Worm (Caenorhabditis elegans) whole organism, L2 larva: ENCODE results near the gene hint-3.
A peak's percentile ranks its signal among the peaks of the same experiment; 100 is the strongest.

Experiments used
- C34F6.9 ChIP-seq: fragments of 150-350 bp; optimal IDR thresholded peaks from 2 replicates; lab custom pipeline; 2014; ENCODE audit warnings: missing biosample characterization, missing genetic modification characterization
- R02D3.7 ChIP-seq: fragments of 150-350 bp; optimal IDR thresholded peaks from 2 replicates; lab custom pipeline; 2014; ENCODE audit warnings: missing biosample characterization, missing genetic modification characterization
- ZK546.5 ChIP-seq: sonication (generic microtip); optimal IDR thresholded peaks from 2 replicates; lab custom pipeline; 2017; ENCODE audit warnings: missing biosample characterization, missing genetic modification characterization
- aly-2 ChIP-seq: fragments of 150-350 bp; optimal IDR thresholded peaks from 2 replicates; lab custom pipeline; 2014; ENCODE audit warnings: missing biosample characterization, missing genetic modification characterization
- ama-1 ChIP-seq: fragments of 150-350 bp; optimal IDR thresholded peaks from 2 replicates; lab custom pipeline; 2018; ENCODE audit warnings: inconsistent platforms
- blmp-1 ChIP-seq: sonication (generic microtip); optimal IDR thresholded peaks from 2 replicates; lab custom pipeline; 2017; ENCODE audit warnings: missing genetic modification characterization, mild to moderate bottlenecking, missing compliant biosample characterization, antibody characterized with exemption, moderate library complexity; ENCODE audit not compliant: insufficient read depth
- ceh-82 ChIP-seq: fragments of 150-350 bp; optimal IDR thresholded peaks from 2 replicates; lab custom pipeline; 2014; ENCODE audit warnings: missing biosample characterization, missing genetic modification characterization
- crh-2 ChIP-seq: sonication (generic microtip); optimal IDR thresholded peaks from 2 replicates; lab custom pipeline; 2017; ENCODE audit warnings: missing biosample characterization, missing genetic modification characterization
- dmd-4 ChIP-seq: sonication (generic microtip); optimal IDR thresholded peaks from 2 replicates; lab custom pipeline; 2017; ENCODE audit warnings: missing biosample characterization, missing genetic modification characterization
- egl-27 ChIP-seq: sonication (generic microtip); optimal IDR thresholded peaks from 3 replicates; lab custom pipeline; 2017; ENCODE audit warnings: missing biosample characterization, missing genetic modification reagents, missing genetic modification characterization
- elt-1 ChIP-seq: fragments of 150-350 bp; optimal IDR thresholded peaks from 2 replicates; lab custom pipeline; 2014; ENCODE audit warnings: missing biosample characterization, missing genetic modification characterization
- elt-3 ChIP-seq: sonication (generic microtip); optimal IDR thresholded peaks from 2 replicates; lab custom pipeline; 2017; ENCODE audit warnings: missing biosample characterization, missing genetic modification characterization
- fos-1 ChIP-seq: fragments of 150-350 bp; optimal IDR thresholded peaks from 2 replicates; lab custom pipeline; 2014; ENCODE audit warnings: missing biosample characterization, missing genetic modification characterization
- gmeb-1 ChIP-seq: fragments of 150-350 bp; optimal IDR thresholded peaks from 2 replicates; lab custom pipeline; 2014; ENCODE audit warnings: missing biosample characterization, missing genetic modification characterization
- lin-11 ChIP-seq: fragments of 150-350 bp; sonication (generic microtip); optimal IDR thresholded peaks from 2 replicates; lab custom pipeline; 2014; ENCODE audit warnings: missing biosample characterization, missing genetic modification characterization, inconsistent platforms, mixed read lengths
- lin-39 ChIP-seq: fragments of 150-350 bp; optimal IDR thresholded peaks from 2 replicates; lab custom pipeline; 2014; ENCODE audit warnings: missing biosample characterization, missing genetic modification reagents, missing genetic modification characterization
- lsy-2 ChIP-seq, 2 experiments: fragments of 150-350 bp in 1 of 2; sonication (generic microtip) in 1 of 2; optimal IDR thresholded peaks; 2 replicates each; lab custom pipeline; 2014 to 2017; ENCODE audit warnings: missing biosample characterization in 2 of 2, missing genetic modification characterization in 2 of 2
- mab-5 ChIP-seq: fragments of 150-350 bp; optimal IDR thresholded peaks from 2 replicates; lab custom pipeline; 2014; ENCODE audit warnings: missing biosample characterization, missing genetic modification characterization
- mdl-1 ChIP-seq, 2 experiments: fragments of 150-350 bp in 1 of 2; sonication (generic microtip) in 1 of 2; optimal IDR thresholded peaks; 2 replicates each; lab custom pipeline; 2017; ENCODE audit warnings: missing biosample characterization in 2 of 2, missing genetic modification characterization in 2 of 2
- nhr-10 ChIP-seq: sonication (generic microtip); optimal IDR thresholded peaks from 2 replicates; lab custom pipeline; 2017; ENCODE audit warnings: missing biosample characterization, missing genetic modification characterization
- nhr-12 ChIP-seq: fragments of 150-350 bp; optimal IDR thresholded peaks from 2 replicates; lab custom pipeline; 2014; ENCODE audit warnings: missing biosample characterization, missing genetic modification characterization
- nhr-129 ChIP-seq: fragments of 150-350 bp; optimal IDR thresholded peaks from 2 replicates; lab custom pipeline; 2014; ENCODE audit warnings: missing biosample characterization, missing genetic modification characterization
- nhr-23 ChIP-seq: fragments of 150-350 bp; optimal IDR thresholded peaks from 2 replicates; lab custom pipeline; 2014; ENCODE audit warnings: missing biosample characterization, missing genetic modification reagents, missing genetic modification characterization
- nhr-237 ChIP-seq: fragments of 150-350 bp; optimal IDR thresholded peaks from 2 replicates; lab custom pipeline; 2014; ENCODE audit warnings: missing biosample characterization, missing genetic modification characterization
- nhr-25 ChIP-seq: fragments of 150-350 bp; sonication (generic microtip); optimal IDR thresholded peaks from 3 replicates; lab custom pipeline; 2014; ENCODE audit warnings: missing biosample characterization, missing genetic modification characterization
- nhr-6 ChIP-seq: fragments of 150-350 bp; optimal IDR thresholded peaks from 2 replicates; lab custom pipeline; 2014; ENCODE audit warnings: missing biosample characterization, missing genetic modification characterization
- nhr-77 ChIP-seq: fragments of 150-350 bp; optimal IDR thresholded peaks from 2 replicates; lab custom pipeline; 2014; ENCODE audit warnings: missing biosample characterization, missing genetic modification characterization
- peb-1 ChIP-seq: fragments of 150-350 bp; optimal IDR thresholded peaks from 2 replicates; lab custom pipeline; 2014; ENCODE audit warnings: missing biosample characterization, missing genetic modification characterization
- sem-4 ChIP-seq: fragments of 150-350 bp; optimal IDR thresholded peaks from 2 replicates; lab custom pipeline; 2014; ENCODE audit warnings: missing biosample characterization, missing genetic modification reagents, missing genetic modification characterization
- skn-1 ChIP-seq: sonication (generic microtip); optimal IDR thresholded peaks from 2 replicates; lab custom pipeline; 2017; ENCODE audit warnings: missing biosample characterization, missing genetic modification characterization
- sma-3 ChIP-seq: sonication (generic microtip); optimal IDR thresholded peaks from 2 replicates; lab custom pipeline; 2016; ENCODE audit warnings: missing genetic modification reagents, missing genetic modification characterization, missing compliant biosample characterization
- sma-9 ChIP-seq, 2 experiments: fragments of 150-350 bp in 1 of 2; sonication (generic microtip) in 1 of 2; optimal IDR thresholded peaks; 2 replicates each; lab custom pipeline; 2014 to 2016; ENCODE audit warnings: missing genetic modification characterization in 2 of 2, mild to moderate bottlenecking in 1 of 2, missing biosample characterization in 1 of 2, missing compliant biosample characterization in 1 of 2, missing genetic modification reagents in 1 of 2, moderate library complexity in 1 of 2
- snpc-4 ChIP-seq: fragments of 150-350 bp; optimal IDR thresholded peaks from 2 replicates; lab custom pipeline; 2014; ENCODE audit warnings: missing biosample characterization, missing genetic modification characterization
- unc-39 ChIP-seq: fragments of 150-350 bp; optimal IDR thresholded peaks from 2 replicates; lab custom pipeline; 2014; ENCODE audit warnings: missing biosample characterization, missing genetic modification characterization
- unc-55 ChIP-seq: fragments of 150-350 bp; sonication (generic microtip); optimal IDR thresholded peaks from 3 replicates; lab custom pipeline; 2014; ENCODE audit warnings: missing biosample characterization, missing genetic modification reagents, missing genetic modification characterization
- unc-62 ChIP-seq: fragments of 150-350 bp; optimal IDR thresholded peaks from 2 replicates; lab custom pipeline; 2014; ENCODE audit warnings: missing biosample characterization, missing genetic modification reagents, missing genetic modification characterization
- ztf-1 ChIP-seq: fragments of 200-800 bp; sonication (Bioruptor generic); conservative IDR thresholded peaks from 2 replicates; pipeline ENCODE4 v1.3.6; 2022; ENCODE audit warnings: missing genetic modification characterization, missing compliant biosample characterization
- ztf-11 ChIP-seq: sonication (generic microtip); optimal IDR thresholded peaks from 2 replicates; lab custom pipeline; 2017; ENCODE audit warnings: missing biosample characterization, missing genetic modification characterization
- ztf-4 ChIP-seq: fragments of 150-350 bp; optimal IDR thresholded peaks from 2 replicates; lab custom pipeline; 2014; ENCODE audit warnings: missing biosample characterization, missing genetic modification characterization

The hint-3 gene

DNA sequence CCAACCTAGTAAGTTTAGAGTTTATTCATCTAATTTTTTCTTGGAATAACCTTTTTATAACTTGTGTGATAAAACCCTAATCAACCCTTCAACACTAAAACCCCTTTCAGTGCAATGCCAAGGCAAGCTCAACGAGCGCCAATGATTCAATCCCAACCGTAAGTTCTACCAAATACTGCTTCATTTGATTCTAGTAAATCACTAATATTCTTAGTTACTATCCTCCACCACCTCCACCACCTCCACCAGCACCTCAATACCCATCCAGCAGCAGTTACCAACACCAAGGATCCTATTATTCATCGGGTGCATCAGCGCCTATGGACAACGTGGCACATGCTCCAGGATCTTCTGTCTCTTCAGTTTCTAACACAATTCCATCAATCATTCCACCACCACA is 25.6 kb downstream of the hint-3 start:
- TF ChIP-seq elt-1 (no peak), lin-11 (tag; lab: Kevin White, UChicago) (no peak), lin-39 (no peak), crh-2 (tag; lab: Kevin White, UChicago) (no peak), snpc-4 (no peak), lsy-2 (tag; optimal IDR thresholded peaks at IDR 0.05; lab: Kevin White, UChicago) (no peak)

DNA sequence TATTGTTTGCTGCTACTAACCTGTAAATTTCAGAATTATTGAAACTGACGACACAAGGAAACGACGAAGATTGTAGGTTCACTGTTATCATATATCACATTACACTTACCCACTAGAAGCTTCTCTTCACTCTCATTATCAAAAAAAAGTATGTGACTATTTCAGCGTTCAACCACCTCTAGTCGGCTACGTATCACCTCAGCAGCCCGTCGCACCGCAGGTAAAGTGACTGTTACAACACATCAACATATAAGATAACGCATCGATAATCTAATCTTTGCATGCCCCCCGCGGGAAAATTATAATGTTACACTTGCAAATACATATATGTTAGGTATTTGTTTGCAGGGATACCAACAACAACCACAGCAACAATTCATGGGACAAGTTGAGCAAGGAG is 26.4 kb downstream of the hint-3 start:
- no peak for TF ChIP-seq nhr-237 (tag; lab: Kevin White, UChicago)
- TF ChIP-seq snpc-4, result no peak
- TF ChIP-seq nhr-25 (tag; lab: Kevin White, UChicago), result no peak
- peak; percentile 82 for TF ChIP-seq fos-1
- TF ChIP-seq crh-2 (tag; lab: Kevin White, UChicago), result no peak
- TF ChIP-seq sma-9 (GFP tag; optimal IDR thresholded peaks at IDR 0.05; lab: Kevin White, UChicago), result peak; percentile 4
- no peak for TF ChIP-seq sma-9 (tag; optimal IDR thresholded peaks at IDR 0.05; lab: Kevin White, UChicago)
- TF ChIP-seq lsy-2 (tag; optimal IDR thresholded peaks at IDR 0.05; lab: Kevin White, UChicago), result no peak

DNA sequence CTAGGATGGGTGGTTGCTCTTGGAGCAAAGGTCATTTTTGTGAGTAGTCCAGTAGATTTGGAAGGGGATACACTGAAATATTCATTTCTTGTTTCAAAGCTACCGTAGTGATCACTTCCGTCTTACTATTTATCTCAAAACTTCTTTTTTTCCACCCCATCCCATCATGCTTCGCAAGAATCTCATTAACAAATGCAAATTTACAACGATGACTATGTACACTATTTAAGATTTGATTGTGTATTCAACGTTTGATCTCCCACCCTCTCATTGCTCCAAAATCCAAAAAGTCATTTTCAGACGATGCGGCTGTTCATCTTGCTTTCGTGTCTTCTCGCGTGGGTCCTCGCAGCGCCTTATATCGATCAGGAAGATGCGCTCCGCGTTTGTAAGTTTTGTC is 32.8 kb downstream of the hint-3 start, which contains the start of gene flp-21:
flp-21 (plus strand) TSS at position 301 of the 400 bp plus-strand sequence.
- no peak for TF ChIP-seq nhr-6 (tag; lab: Kevin White, UChicago)
- no peak for TF ChIP-seq unc-62 (GFP tag; lab: Kevin White, UChicago)
- no peak for TF ChIP-seq nhr-77 (tag; lab: Kevin White, UChicago)
- TF ChIP-seq mdl-1 (tag; optimal IDR thresholded peaks at IDR 0.05; lab: Kevin White, UChicago), result no peak
- TF ChIP-seq sem-4 (tag; lab: Kevin White, UChicago), result no peak
- no peak for TF ChIP-seq unc-39 (tag; lab: Kevin White, UChicago)
- no peak for TF ChIP-seq skn-1 (tag; lab: Kevin White, UChicago)
- TF ChIP-seq gmeb-1 (tag; lab: Kevin White, UChicago), result no peak
- no peak for TF ChIP-seq ZK546.5 (tag; lab: Kevin White, UChicago)
- no peak for TF ChIP-seq ztf-4
- no peak for TF ChIP-seq ztf-1

DNA sequence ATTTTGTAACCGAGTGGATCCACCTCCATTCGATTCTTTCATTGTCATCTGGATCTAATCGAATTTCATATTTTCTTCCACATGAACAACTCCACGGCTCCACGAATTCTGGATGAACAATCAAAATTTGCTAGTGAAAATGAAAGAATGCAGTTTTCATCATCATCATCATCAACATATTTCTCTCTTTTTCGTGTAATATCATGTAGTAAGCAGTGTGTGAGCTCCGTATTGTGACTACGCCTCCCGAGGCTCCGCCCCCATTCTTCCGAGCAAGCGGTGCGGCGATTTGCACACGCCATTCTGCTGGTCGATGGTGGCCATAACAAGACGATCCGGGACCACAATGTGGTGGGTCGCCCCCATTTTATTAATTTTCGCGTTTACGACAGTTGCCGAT is 37.8 kb downstream of the hint-3 start, which contains the start of gene ZK742.7:
ZK742.7 (plus strand) TSS at position 301 of the 400 bp plus-strand sequence.
- TF ChIP-seq nhr-12, result no peak
- no peak for TF ChIP-seq gmeb-1 (tag; lab: Kevin White, UChicago)
- TF ChIP-seq fos-1, result no peak
- no peak for TF ChIP-seq peb-1
- TF ChIP-seq ztf-11 (tag; lab: Kevin White, UChicago), result no peak
- no peak for TF ChIP-seq R02D3.7 (tag; lab: Kevin White, UChicago)

ce11 chrV:7803563-7803962 is 43.3 kb downstream of the hint-3 start:
- TF ChIP-seq blmp-1 (tag; lab: Kevin White, UChicago) (no peak), lin-11 (tag; lab: Kevin White, UChicago) (no peak), nhr-25 (tag; lab: Kevin White, UChicago) (no peak), ztf-4 (no peak), unc-39 (tag; lab: Kevin White, UChicago) (no peak)

DNA sequence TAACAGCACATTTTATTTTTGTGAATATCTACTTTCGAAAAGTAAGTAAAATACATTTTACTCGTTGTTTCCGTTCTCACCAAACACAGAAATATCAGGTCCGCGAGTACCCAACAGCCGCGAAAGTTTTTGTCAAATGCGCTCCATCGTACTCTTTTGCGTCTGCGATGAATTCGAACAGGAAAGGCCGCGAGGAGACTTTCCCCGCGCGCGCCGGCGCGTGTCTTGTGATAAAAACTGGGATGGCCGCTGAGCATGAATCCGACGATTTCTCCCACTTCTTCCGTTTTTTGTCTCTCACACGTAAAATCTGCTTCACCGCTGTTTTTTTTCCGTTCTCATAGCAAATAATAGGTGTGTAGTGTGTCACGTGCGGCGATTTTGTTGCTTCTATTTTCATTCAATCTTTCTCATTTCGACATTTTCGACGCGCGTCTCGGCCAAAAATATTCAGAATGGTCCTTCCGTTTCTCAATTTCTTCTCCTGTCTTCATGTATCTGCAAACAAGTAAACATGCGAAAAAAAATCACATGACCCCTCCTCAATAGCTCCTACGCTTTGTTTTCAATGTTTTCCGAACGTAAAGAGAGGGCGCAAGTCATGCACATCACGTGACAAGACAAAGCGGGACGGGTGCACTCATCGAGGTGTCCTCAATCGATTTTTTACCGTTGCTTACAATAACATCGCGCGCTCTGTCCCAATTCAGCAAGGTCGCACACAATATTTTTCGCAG is 44.0 kb downstream of the hint-3 start, which contains the start of gene uvs-1:
uvs-1 (minus strand) TSS at position 145 of the 737 bp plus-strand sequence.
- TF ChIP-seq ceh-82 (tag; lab: Kevin White, UChicago) (no peak), elt-1 (no peak), ztf-4 (no peak), unc-55 (peak; percentile 69), egl-27 (tag; lab: Kevin White, UChicago) (no peak), fos-1 (peak; percentile 45), sma-3 (GFP tag; lab: Kevin White, UChicago) (peak; percentile 37), skn-1 (tag; lab: Kevin White, UChicago) (no peak), nhr-129 (tag; lab: Kevin White, UChicago) (peak; percentile 73), nhr-10 (tag; lab: Kevin White, UChicago) (no peak), ama-1 (lab: Kevin White, UChicago) (no peak), R02D3.7 (tag; lab: Kevin White, UChicago) (no peak), nhr-12 (no peak), mdl-1 (tag; optimal IDR thresholded peaks at IDR 0.05; lab: Kevin White, UChicago) (no peak), nhr-237 (tag; lab: Kevin White, UChicago) (no peak), lsy-2 (tag; optimal IDR thresholded peaks at IDR 0.05; lab: Kevin White, UChicago) (peak in 1 of 2 experiments; percentile 19), dmd-4 (tag; lab: Kevin White, UChicago) (no peak), aly-2 (tag; lab: Kevin White, UChicago) (no peak), gmeb-1 (tag; lab: Kevin White, UChicago) (peak; percentile 6), crh-2 (tag; lab: Kevin White, UChicago) (peak; percentile 29), nhr-25 (tag; lab: Kevin White, UChicago) (peak; percentile 23), peb-1 (no peak), elt-3 (tag; lab: Kevin White, UChicago) (no peak), C34F6.9 (peak; percentile 68), nhr-23 (no peak), sma-9 (GFP tag; optimal IDR thresholded peaks at IDR 0.05; lab: Kevin White, UChicago) (peak; percentile 18), sma-9 (tag; optimal IDR thresholded peaks at IDR 0.05; lab: Kevin White, UChicago) (no peak), mab-5 (tag; lab: Kevin White, UChicago) (no peak), sem-4 (tag; lab: Kevin White, UChicago) (no peak)
